Worm (Caenorhabditis elegans) whole organism, late embryonic: ENCODE measurements around the gene Y55F3BR.11.

Experiments used
- C38D4.7 ChIP-seq: fragments of 200-800 bp; sonication (Bioruptor generic); optimal IDR thresholded peaks from 2 replicates; lab custom pipeline; 2018; ENCODE audit warnings: mild to moderate bottlenecking, missing genetic modification characterization, moderate library complexity, missing compliant biosample characterization
- F13H6.1 ChIP-seq: sonication (generic microtip); optimal IDR thresholded peaks from 2 replicates; lab custom pipeline; 2016; ENCODE audit warnings: missing genetic modification characterization, missing compliant biosample characterization
- K02D7.2 ChIP-seq: sonication (generic microtip); optimal IDR thresholded peaks from 2 replicates; lab custom pipeline; 2017; ENCODE audit warnings: mild to moderate bottlenecking, missing genetic modification characterization, missing compliant biosample characterization
- K09A11.1 ChIP-seq: sonication (generic microtip); optimal IDR thresholded peaks from 2 replicates; lab custom pipeline; 2017; ENCODE audit warnings: antibody characterized with exemption, mild to moderate bottlenecking, missing genetic modification characterization, missing compliant biosample characterization; ENCODE audit not compliant: insufficient read depth
- T23F11.4 ChIP-seq: fragments of 200-800 bp; sonication (Bioruptor generic); optimal IDR thresholded peaks from 2 replicates; lab custom pipeline; 2018; ENCODE audit warnings: mild to moderate bottlenecking, missing genetic modification characterization, missing compliant biosample characterization
- Y22D7AL.16 ChIP-seq: sonication (generic microtip); optimal IDR thresholded peaks from 2 replicates; lab custom pipeline; 2016; ENCODE audit warnings: missing genetic modification characterization, missing compliant biosample characterization
- ceh-14 ChIP-seq: sonication (generic microtip); optimal IDR thresholded peaks from 2 replicates; lab custom pipeline; 2016; ENCODE audit warnings: missing genotype, missing genetic modification characterization, missing compliant biosample characterization
- ceh-18 ChIP-seq: sonication (generic microtip); optimal IDR thresholded peaks from 2 replicates; lab custom pipeline; 2016; ENCODE audit warnings: missing genetic modification characterization, missing compliant biosample characterization
- ceh-22 ChIP-seq: sonication (generic microtip); optimal IDR thresholded peaks from 2 replicates; lab custom pipeline; 2017; ENCODE audit warnings: missing biosample characterization, missing genetic modification characterization
- ceh-24 ChIP-seq: sonication (generic microtip); optimal IDR thresholded peaks from 2 replicates; lab custom pipeline; 2016; ENCODE audit warnings: mild to moderate bottlenecking, missing genetic modification characterization, missing compliant biosample characterization
- ceh-31 ChIP-seq: sonication (generic microtip); optimal IDR thresholded peaks from 2 replicates; lab custom pipeline; 2016; ENCODE audit warnings: missing genetic modification characterization, missing compliant biosample characterization
- ceh-34 ChIP-seq: sonication (generic microtip); optimal IDR thresholded peaks from 2 replicates; lab custom pipeline; 2016; ENCODE audit warnings: mild to moderate bottlenecking, missing genetic modification characterization, missing compliant biosample characterization
- ceh-45 ChIP-seq: fragments of 200-800 bp; sonication (Bioruptor generic); IDR thresholded peaks from 2 replicates; pipeline ENCODE4 v1.3.6; 2022; ENCODE audit warnings: missing genetic modification reagents, missing genetic modification characterization, missing compliant biosample characterization
- ceh-6 ChIP-seq: fragments of 200-800 bp; sonication (Bioruptor generic); optimal IDR thresholded peaks from 2 replicates; lab custom pipeline; 2018; ENCODE audit warnings: mild to moderate bottlenecking, missing genetic modification characterization, missing compliant biosample characterization
- ceh-9 ChIP-seq: sonication (generic microtip); optimal IDR thresholded peaks from 2 replicates; lab custom pipeline; 2016; ENCODE audit warnings: mild to moderate bottlenecking, missing genetic modification characterization, inconsistent platforms, missing compliant biosample characterization
- dmd-4 ChIP-seq: sonication (generic microtip); optimal IDR thresholded peaks from 2 replicates; lab custom pipeline; 2016; ENCODE audit warnings: borderline replicate concordance, missing genetic modification characterization, missing compliant biosample characterization
- dve-1 ChIP-seq: sonication (generic microtip); optimal IDR thresholded peaks from 2 replicates; lab custom pipeline; 2017; ENCODE audit warnings: antibody characterized with exemption, mild to moderate bottlenecking, missing genetic modification characterization, missing compliant biosample characterization
- elt-4 ChIP-seq: sonication (generic microtip); optimal IDR thresholded peaks from 2 replicates; lab custom pipeline; 2016; ENCODE audit warnings: missing genetic modification characterization, missing compliant biosample characterization
- ets-4 ChIP-seq: sonication (generic microtip); optimal IDR thresholded peaks from 2 replicates; lab custom pipeline; 2016; ENCODE audit warnings: missing genetic modification characterization, missing compliant biosample characterization
- eyg-1 ChIP-seq: sonication (generic microtip); optimal IDR thresholded peaks from 2 replicates; lab custom pipeline; 2016; ENCODE audit warnings: missing genotype, missing genetic modification characterization, missing compliant biosample characterization
- fax-1 ChIP-seq: sonication (generic microtip); optimal IDR thresholded peaks from 2 replicates; lab custom pipeline; 2016; ENCODE audit warnings: missing genotype, missing genetic modification characterization, missing compliant biosample characterization
- fkh-10 ChIP-seq: fragments of 150-350 bp; optimal IDR thresholded peaks from 2 replicates; lab custom pipeline; 2014; ENCODE audit warnings: missing biosample characterization, missing genetic modification reagents, missing genetic modification characterization
- hlh-13 ChIP-seq: fragments of 200-800 bp; sonication (Bioruptor generic); optimal IDR thresholded peaks from 2 replicates; lab custom pipeline; 2018; ENCODE audit warnings: mild to moderate bottlenecking, missing genetic modification characterization, missing compliant biosample characterization
- hlh-15 ChIP-seq: sonication (generic microtip); optimal IDR thresholded peaks from 2 replicates; lab custom pipeline; 2016; ENCODE audit warnings: missing genetic modification characterization, missing compliant biosample characterization
- hlh-30 ChIP-seq: sonication (generic microtip); optimal IDR thresholded peaks from 2 replicates; lab custom pipeline; 2017; ENCODE audit warnings: antibody characterized with exemption, missing genetic modification characterization, missing compliant biosample characterization; ENCODE audit not compliant: insufficient read depth
- hlh-6 ChIP-seq: sonication (generic microtip); optimal IDR thresholded peaks from 2 replicates; lab custom pipeline; 2016; ENCODE audit warnings: missing genotype, missing genetic modification characterization, missing compliant biosample characterization
- hlh-8 ChIP-seq: sonication (generic microtip); optimal IDR thresholded peaks from 2 replicates; lab custom pipeline; 2016; ENCODE audit warnings: missing genotype, missing genetic modification characterization, missing compliant biosample characterization
- mec-3 ChIP-seq: sonication (generic microtip); optimal IDR thresholded peaks from 2 replicates; lab custom pipeline; 2016; ENCODE audit warnings: borderline replicate concordance, missing genetic modification characterization, missing compliant biosample characterization
- nfya-1 ChIP-seq: sonication (generic microtip); optimal IDR thresholded peaks from 2 replicates; lab custom pipeline; 2017; ENCODE audit warnings: missing genetic modification characterization, mild to moderate bottlenecking, missing compliant biosample characterization, antibody characterized with exemption, moderate library complexity
- nhr-11 ChIP-seq: fragments of 150-350 bp; optimal IDR thresholded peaks from 2 replicates; lab custom pipeline; 2014; ENCODE audit warnings: missing biosample characterization, missing genetic modification characterization
- nhr-232 ChIP-seq: sonication (generic microtip); optimal IDR thresholded peaks from 2 replicates; lab custom pipeline; 2016; ENCODE audit warnings: missing genetic modification characterization, missing compliant biosample characterization
- odd-2 ChIP-seq: sonication (generic microtip); optimal IDR thresholded peaks from 2 replicates; lab custom pipeline; 2017; ENCODE audit warnings: antibody characterized with exemption, mild to moderate bottlenecking, missing genetic modification characterization, missing compliant biosample characterization
- pag-3 ChIP-seq: sonication (generic microtip); optimal IDR thresholded peaks from 2 replicates; lab custom pipeline; 2016; ENCODE audit warnings: missing compliant biosample characterization, missing genetic modification characterization, borderline replicate concordance
- pha-2 ChIP-seq: sonication (generic microtip); optimal IDR thresholded peaks from 2 replicates; lab custom pipeline; 2017; ENCODE audit warnings: mild to moderate bottlenecking, missing genetic modification characterization, missing compliant biosample characterization
- pha-4 ChIP-seq: fragments of 150-350 bp; optimal IDR thresholded peaks from 2 replicates; lab custom pipeline; 2018; ENCODE audit warnings: missing biosample characterization, missing genetic modification reagents, missing genetic modification characterization
- pros-1 ChIP-seq: fragments of 150-350 bp; optimal IDR thresholded peaks from 2 replicates; lab custom pipeline; 2014; ENCODE audit warnings: missing biosample characterization, missing genetic modification reagents, missing genetic modification characterization
- ref-2 ChIP-seq: sonication (generic microtip); optimal IDR thresholded peaks from 2 replicates; lab custom pipeline; 2016; ENCODE audit warnings: missing genetic modification characterization, missing compliant biosample characterization
- rnt-1 ChIP-seq: sonication (generic microtip); optimal IDR thresholded peaks from 2 replicates; lab custom pipeline; 2016; ENCODE audit warnings: missing genetic modification characterization, missing compliant biosample characterization
- sox-2 ChIP-seq: fragments of 200-800 bp; sonication (Bioruptor generic); IDR thresholded peaks from 2 replicates; pipeline ENCODE4 v1.3.6; 2022; ENCODE audit warnings: missing genetic modification reagents, missing genetic modification characterization, missing compliant biosample characterization
- syd-9 ChIP-seq: sonication (generic microtip); optimal IDR thresholded peaks from 2 replicates; lab custom pipeline; 2016; ENCODE audit warnings: mild to moderate bottlenecking, missing genetic modification characterization, moderate library complexity, missing compliant biosample characterization
- unc-3 ChIP-seq, 2 experiments: fragments of 200-800 bp in 1 of 2; sonication (Bioruptor generic) in 1 of 2; sonication (generic microtip) in 1 of 2; conservative IDR thresholded peaks in 1 of 2; optimal IDR thresholded peaks in 1 of 2; 2 replicates each; pipeline versions ENCODE4 v1.3.6 to Lab custom; 2016 to 2022; ENCODE audit warnings: missing compliant biosample characterization in 2 of 2, missing genetic modification characterization in 2 of 2, missing genetic modification reagents in 1 of 2
- unc-42 ChIP-seq: sonication (generic microtip); optimal IDR thresholded peaks from 2 replicates; lab custom pipeline; 2016; ENCODE audit warnings: missing genotype, missing genetic modification characterization, missing compliant biosample characterization
- unc-86 ChIP-seq: sonication (generic microtip); optimal IDR thresholded peaks from 2 replicates; lab custom pipeline; 2016; ENCODE audit warnings: missing genetic modification characterization, missing compliant biosample characterization
- zip-5 ChIP-seq: sonication (generic microtip); optimal IDR thresholded peaks from 2 replicates; lab custom pipeline; 2016; ENCODE audit warnings: missing genetic modification characterization, missing compliant biosample characterization

Y55F3BR.11 gene

DNA sequence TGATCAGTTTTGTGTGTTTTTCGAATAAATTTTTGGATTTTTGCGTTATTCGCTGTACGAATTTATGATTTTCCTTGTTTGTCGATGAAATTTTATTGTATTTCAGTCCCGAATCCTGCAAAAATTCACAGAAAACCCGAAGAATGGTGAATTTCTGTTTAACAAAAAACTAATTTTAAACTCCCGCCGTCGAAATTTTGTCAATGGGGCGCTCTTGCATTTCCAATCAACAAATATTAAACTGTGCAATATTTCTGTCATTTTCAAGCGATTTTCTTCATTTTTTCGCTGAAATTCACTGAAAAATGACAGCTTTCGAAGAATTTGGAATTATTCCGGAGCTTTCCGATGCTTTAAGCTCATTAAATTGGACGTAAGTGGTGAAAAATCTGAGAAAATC is 19.7 kb downstream of the Y55F3BR.11 start, which contains the start of gene Y55F3BR.1:
Gene Y55F3BR.1, plus strand, starts transcription at position 115 of the 400 bp plus-strand sequence.
- TF ChIP-seq nhr-232 (tag; lab: Kevin White, UChicago) (no peak), unc-3 (GFP tag; conservative IDR thresholded peaks at IDR 0.05; lab: Robert Waterston, UW) (no peak), unc-3 (tag; optimal IDR thresholded peaks at IDR 0.05; lab: Kevin White, UChicago) (no peak), pag-3 (tag; lab: Kevin White, UChicago) (no peak), hlh-13 (no peak), unc-42 (tag; lab: Kevin White, UChicago) (no peak), pha-4 (tag; lab: Kevin White, UChicago) (no peak), nfya-1 (tag; lab: Kevin White, UChicago) (peak; percentile 25), ceh-9 (tag; lab: Kevin White, UChicago) (no peak), hlh-8 (tag; lab: Kevin White, UChicago) (no peak), eyg-1 (no peak), ceh-14 (tag; lab: Kevin White, UChicago) (peak; percentile 14), C38D4.7 (GFP tag; lab: Kevin White, UChicago) (no peak), dmd-4 (tag; lab: Kevin White, UChicago) (no peak), T23F11.4 (GFP tag; lab: Kevin White, UChicago) (no peak), ceh-24 (tag; lab: Kevin White, UChicago) (no peak)
- TF ChIP-seq, all 69 proteins: peak for 2

DNA sequence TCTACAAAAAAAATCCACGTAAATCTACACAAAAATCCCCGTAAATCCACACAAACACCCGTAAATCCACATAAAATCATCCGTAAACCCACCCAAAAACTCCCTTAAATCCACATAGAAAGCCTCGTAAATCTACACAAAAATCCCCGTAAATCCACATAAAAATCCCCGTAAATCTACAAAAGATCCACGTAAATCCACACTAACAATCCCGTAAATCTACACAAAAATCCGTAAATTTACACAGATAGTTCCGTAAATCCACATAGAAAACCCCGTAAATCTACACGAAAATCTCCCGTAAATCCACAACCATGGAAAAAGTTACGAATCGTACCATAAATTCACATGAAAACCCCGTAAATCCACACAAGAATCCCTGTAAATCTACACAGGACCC is 23.6 kb downstream of the Y55F3BR.11 start:
- no peak for TF ChIP-seq unc-3 (GFP tag; conservative IDR thresholded peaks at IDR 0.05; lab: Robert Waterston, UW)
- TF ChIP-seq unc-3 (tag; optimal IDR thresholded peaks at IDR 0.05; lab: Kevin White, UChicago) = no peak
- TF ChIP-seq ceh-6 (GFP tag; lab: Kevin White, UChicago) = no peak
- TF ChIP-seq ceh-31 (tag; lab: Kevin White, UChicago) = no peak
- TF ChIP-seq hlh-6 = no peak
- no peak for TF ChIP-seq syd-9 (tag; lab: Kevin White, UChicago)
- TF ChIP-seq K02D7.2 (tag; lab: Kevin White, UChicago) = no peak
- peak; percentile 90 for TF ChIP-seq dve-1 (tag; lab: Kevin White, UChicago)
- TF ChIP-seq ets-4 (tag; lab: Kevin White, UChicago) = no peak
- TF ChIP-seq, all 69 proteins: peak for 1

DNA sequence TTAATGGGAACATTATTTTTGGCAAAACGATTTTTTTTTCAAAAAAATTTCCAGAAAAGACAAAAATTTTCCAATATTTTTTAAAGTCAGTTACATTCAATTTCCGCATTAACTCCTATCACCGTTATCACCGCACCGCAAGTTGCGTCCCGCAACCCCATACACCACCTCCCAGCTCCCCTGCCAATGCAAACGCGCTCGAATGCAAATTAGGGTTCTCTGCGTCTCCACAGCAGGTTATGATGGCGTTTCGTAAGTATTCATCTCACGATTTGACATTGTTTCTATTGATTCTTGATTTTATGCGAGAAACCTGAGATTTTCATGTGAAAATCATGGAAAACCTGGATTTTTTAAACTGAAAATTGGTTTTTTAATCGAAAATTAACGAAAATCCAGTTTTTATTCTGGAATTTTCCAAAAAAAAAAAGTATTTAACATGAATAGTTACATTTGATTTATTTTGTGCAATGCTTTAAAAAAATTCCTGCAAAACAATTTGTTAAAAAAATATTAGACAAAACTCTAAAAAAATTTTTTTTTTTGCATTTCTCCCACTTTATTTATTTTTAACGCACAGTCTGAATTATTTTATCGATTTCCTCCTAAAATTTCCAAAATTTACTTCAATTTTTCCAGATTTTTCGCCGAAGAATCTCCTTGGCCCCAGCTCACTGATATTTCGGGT is 29.8 kb downstream of the Y55F3BR.11 start, which contains the start of gene mak-2:
Gene mak-2, plus strand, starts transcription at position 638 of the 688 bp plus-strand sequence.
- TF ChIP-seq ceh-22 (no peak), unc-86 (tag; lab: Kevin White, UChicago) (no peak), syd-9 (tag; lab: Kevin White, UChicago) (no peak), hlh-15 (tag; lab: Kevin White, UChicago) (no peak), ceh-31 (tag; lab: Kevin White, UChicago) (peak; percentile 74), mec-3 (tag; lab: Kevin White, UChicago) (no peak), K09A11.1 (tag; lab: Kevin White, UChicago) (no peak), pha-4 (tag; lab: Kevin White, UChicago) (no peak), ceh-45 (GFP tag; lab: Robert Waterston, UW) (no peak), dve-1 (tag; lab: Kevin White, UChicago) (peak; percentile 42), F13H6.1 (tag; lab: Kevin White, UChicago) (no peak), pros-1 (tag; lab: Kevin White, UChicago) (peak; percentile 17), elt-4 (no peak), T23F11.4 (GFP tag; lab: Kevin White, UChicago) (no peak), fax-1 (no peak), pag-3 (tag; lab: Kevin White, UChicago) (no peak), pha-2 (tag; lab: Kevin White, UChicago) (no peak), hlh-13 (no peak), nhr-11 (tag; lab: Kevin White, UChicago) (no peak), rnt-1 (tag; lab: Kevin White, UChicago) (peak; percentile 23), ceh-18 (peak; percentile 36), K02D7.2 (tag; lab: Kevin White, UChicago) (no peak), ets-4 (tag; lab: Kevin White, UChicago) (no peak), Y22D7AL.16 (tag; lab: Kevin White, UChicago) (no peak), ceh-34 (peak; percentile 42), ref-2 (no peak), ceh-14 (tag; lab: Kevin White, UChicago) (peak; percentile 18), odd-2 (tag; lab: Kevin White, UChicago) (no peak), hlh-30 (tag; lab: Kevin White, UChicago) (no peak), ceh-6 (GFP tag; lab: Kevin White, UChicago) (no peak), zip-5 (tag; lab: Kevin White, UChicago) (no peak), sox-2 (GFP tag; lab: Robert Waterston, UW) (no peak), fkh-10 (GFP tag; lab: Kevin White, UChicago) (no peak)
